Fruit fly (Drosophila melanogaster) ovary, adult (tissue): ENCODE measurements around the gene CG13040.

Experiments used
- CG17801 ChIP-seq: fragments of 200-800 bp; optimal IDR thresholded peaks from 2 replicates; lab custom pipeline; 2019; ENCODE audit warnings: missing biosample characterization, mild to moderate bottlenecking, missing genetic modification characterization, moderate library complexity; ENCODE audit not compliant: partially characterized antibody

The CG13040 gene

dm6 chr3L:16288322-16288721 lies 38.2 kb downstream of the CG13040 start, which contains the start of gene CG13046:
CG13046 (minus strand) TSS chr3L:16288422.
- no peak for TF ChIP-seq CG17801

dm6 chr3L:16286258-16286657 lies 40.3 kb downstream of the CG13040 start:
- TF ChIP-seq CG17801: no peak

- TF ChIP-seq CG17801: no peak
These were observed 41.1 kb downstream of the CG13040 start, which contains the start of gene CG13047 for dm6 chr3L:16285346-16285911. CG13047 (minus strand) TSS chr3L:16285396.

dm6 chr3L:16283821-16284220 lies 42.7 kb downstream of the CG13040 start, which contains the start of gene CG13048:
CG13048 (minus strand) TSS chr3L:16283921.
- no peak for TF ChIP-seq CG17801

- TF ChIP-seq CG17801: no peak
These were observed 44.5 kb downstream of the CG13040 start, which contains the start of gene CG13049 for dm6 chr3L:16281880-16282556. CG13049 (minus strand) TSS chr3L:16281930.

- no peak for TF ChIP-seq CG17801
These were observed 46.5 kb downstream of the CG13040 start, which contains the start of gene CG13064 for dm6 chr3L:16279987-16280454. CG13064 (plus strand) TSS chr3L:16280404.

- no peak for TF ChIP-seq CG17801
These were observed 47.4 kb downstream of the CG13040 start, which contains the start of gene CG13050 for dm6 chr3L:16279171-16279570. CG13050 (minus strand) TSS chr3L:16279271.

- TF ChIP-seq CG17801: no peak
These were observed 49.4 kb downstream of the CG13040 start, which contains the start of gene CG13065 for dm6 chr3L:16277135-16277534. CG13065 (plus strand) TSS chr3L:16277435.

- TF ChIP-seq CG17801: no peak
These were observed 51.1 kb downstream of the CG13040 start for dm6 chr3L:16275391-16276017.
